Worm (Caenorhabditis elegans): ENCODE results near the gene srm-5.

ce11 chrV:14354258-14354877, 19.4 kb downstream of the srm-5 start, which contains the start of gene Y49A3A.3:
- TF ChIP-seq unc-62 (GFP tag; optimal IDR thresholded peaks at IDR 0.05) (no peak), unc-39 (tag; optimal IDR thresholded peaks at IDR 0.05) (no peak), ceh-83 (GFP tag; optimal IDR thresholded peaks at IDR 0.05) (no peak), tbx-8 (GFP tag; optimal IDR thresholded peaks at IDR 0.05) (no peak), blmp-1 (tag; optimal IDR thresholded peaks at IDR 0.05) (no peak), ztf-11 (tag; optimal IDR thresholded peaks at IDR 0.05) (no peak), snpc-4 (tag; optimal IDR thresholded peaks at IDR 0.05) (no peak), bed-3 (GFP tag; optimal IDR thresholded peaks at IDR 0.05) (no peak), nhr-28 (tag; optimal IDR thresholded peaks at IDR 0.05) (no peak), nhr-237 (tag; optimal IDR thresholded peaks at IDR 0.05) (no peak), mab-5 (tag; optimal IDR thresholded peaks at IDR 0.05) (no peak)

Measured in whole organism, mixed stage, embryonic.